Fruit fly (Drosophila melanogaster) whole organism, wandering third instar larva: ENCODE data around the gene nmo.

Experiments used
- Abd-B ChIP-seq: fragments of >200 bp; optimal IDR thresholded peaks from 2 replicates; lab custom pipeline; 2017; ENCODE audit warnings: missing biosample characterization, missing genetic modification characterization
- CG32264 ChIP-seq: fragments of 200-800 bp; sonication (Bioruptor generic); optimal IDR thresholded peaks from 2 replicates; lab custom pipeline; 2016; ENCODE audit warnings: missing biosample characterization, missing genetic modification characterization
- CG9705 ChIP-seq: fragments of 200-800 bp; sonication (Bioruptor generic); optimal IDR thresholded peaks from 2 replicates; lab custom pipeline; 2018; ENCODE audit warnings: missing biosample characterization, mild to moderate bottlenecking, missing genetic modification characterization
- CrebA ChIP-seq: fragments of 200-800 bp; sonication (Bioruptor generic); optimal IDR thresholded peaks from 2 replicates; lab custom pipeline; 2016; ENCODE audit warnings: missing biosample characterization, mild to moderate bottlenecking, missing genetic modification characterization, borderline replicate concordance
- Dfd ChIP-seq: fragments of >200 bp; optimal IDR thresholded peaks from 2 replicates; lab custom pipeline; 2017; ENCODE audit warnings: missing biosample characterization, missing genetic modification characterization
- Dif ChIP-seq: fragments of 200-275, 200-300 bp; sonication (Bioruptor generic); optimal IDR thresholded peaks from 2 replicates; lab custom pipeline; 2018; ENCODE audit warnings: missing biosample characterization, missing genetic modification characterization; ENCODE audit not compliant: partially characterized antibody
- GATAd ChIP-seq: sonication (Bioruptor generic); optimal IDR thresholded peaks from 2 replicates; lab custom pipeline; 2016; ENCODE audit warnings: missing biosample characterization, missing genetic modification characterization
- HLH106 ChIP-seq: fragments of 200-800 bp; optimal IDR thresholded peaks from 3 replicates; lab custom pipeline; 2019; ENCODE audit warnings: missing biosample characterization, mild to moderate bottlenecking, missing genetic modification characterization, moderate library complexity
- Hnf4 ChIP-seq: fragments of 200-800 bp; sonication (Bioruptor generic); optimal IDR thresholded peaks from 2 replicates; lab custom pipeline; 2016; ENCODE audit warnings: missing biosample characterization, mild to moderate bottlenecking, missing genetic modification characterization
- Hr78 ChIP-seq: fragments of >200 bp; optimal IDR thresholded peaks from 2 replicates; lab custom pipeline; 2017; ENCODE audit warnings: missing biosample characterization, missing genetic modification characterization
- Hr83 ChIP-seq: fragments of 200-300 bp; sonication (Bioruptor generic); optimal IDR thresholded peaks from 2 replicates; lab custom pipeline; 2016; ENCODE audit warnings: missing biosample characterization, mild to moderate bottlenecking, missing genetic modification characterization, moderate library complexity; ENCODE audit not compliant: poor library complexity, severe bottlenecking
- Jra ChIP-seq: sonication (Bioruptor generic); optimal IDR thresholded peaks from 2 replicates; lab custom pipeline; 2016; ENCODE audit warnings: missing biosample characterization, missing genetic modification characterization
- Mio ChIP-seq: sonication (Bioruptor generic); optimal IDR thresholded peaks from 2 replicates; lab custom pipeline; 2016; ENCODE audit warnings: missing biosample characterization, missing genetic modification characterization
- Myc ChIP-seq: fragments of >200 bp; optimal IDR thresholded peaks from 2 replicates; lab custom pipeline; 2017
- N ChIP-seq: fragments of >200 bp; optimal IDR thresholded peaks from 2 replicates; lab custom pipeline; 2018; ENCODE audit warnings: missing biosample characterization, missing external identifiers, missing genetic modification characterization
- OdsH ChIP-seq: fragments of 200-800 bp; sonication (Bioruptor generic); optimal IDR thresholded peaks from 2 replicates; lab custom pipeline; 2016; ENCODE audit warnings: missing biosample characterization, mild to moderate bottlenecking, missing genetic modification characterization
- Rel ChIP-seq, 2 experiments: fragments of 200-800 bp; sonication (Bioruptor generic) in 1 of 2; optimal IDR thresholded peaks; 2 replicates in 1 of 2; 3 replicates in 1 of 2; lab custom pipeline; 2016 to 2019; ENCODE audit warnings: mild to moderate bottlenecking in 2 of 2, missing biosample characterization in 2 of 2, missing genetic modification characterization in 2 of 2, moderate library complexity in 1 of 2
- Sp1 ChIP-seq: fragments of 200-800 bp; sonication (Bioruptor generic); optimal IDR thresholded peaks from 3 replicates; lab custom pipeline; 2019; ENCODE audit warnings: missing biosample characterization, mild to moderate bottlenecking, missing genetic modification characterization, moderate library complexity
- Vsx2 ChIP-seq: fragments of 200-300, 225-300 bp; sonication (Bioruptor generic); optimal IDR thresholded peaks from 2 replicates; lab custom pipeline; 2018; ENCODE audit warnings: missing biosample characterization, missing genetic modification characterization; ENCODE audit not compliant: partially characterized antibody
- br ChIP-seq: fragments of 200-800 bp; sonication (Bioruptor generic); optimal IDR thresholded peaks from 2 replicates; lab custom pipeline; 2016; ENCODE audit warnings: missing biosample characterization, missing genetic modification characterization
- brk ChIP-seq: fragments of 200-800 bp; sonication (Bioruptor generic); optimal IDR thresholded peaks from 2 replicates; lab custom pipeline; 2016; ENCODE audit warnings: missing biosample characterization, mild to moderate bottlenecking, missing genetic modification characterization
- dl ChIP-seq, 2 experiments: fragments of 175-275, 200-275 bp in 1 of 2; fragments of 200-275 bp in 1 of 2; sonication (Bioruptor generic); optimal IDR thresholded peaks; lab custom pipeline; 2018; ENCODE audit warnings: mild to moderate bottlenecking in 2 of 2, missing biosample characterization in 2 of 2, missing genetic modification characterization in 2 of 2, moderate library complexity in 2 of 2; ENCODE audit not compliant: partially characterized antibody in 2 of 2, insufficient read depth in 1 of 2
- dmrt93B ChIP-seq: fragments of 200-800 bp; sonication (Bioruptor generic); optimal IDR thresholded peaks from 2 replicates; lab custom pipeline; 2018; ENCODE audit warnings: missing biosample characterization, mild to moderate bottlenecking, missing genetic modification characterization
- dsf ChIP-seq: sonication (Bioruptor generic); optimal IDR thresholded peaks from 2 replicates; lab custom pipeline; 2016; ENCODE audit warnings: missing biosample characterization, missing genetic modification characterization, borderline replicate concordance
- ey ChIP-seq: fragments of 200-800 bp; sonication (Bioruptor generic); optimal IDR thresholded peaks from 2 replicates; lab custom pipeline; 2016; ENCODE audit warnings: missing biosample characterization, missing genetic modification characterization
- foxo ChIP-seq, 2 experiments: fragments of 200-800 bp; sonication (Bioruptor generic); optimal IDR thresholded peaks; 2 replicates in 1 of 2; 3 replicates in 1 of 2; lab custom pipeline; 2016 to 2017; ENCODE audit warnings: missing biosample characterization in 2 of 2, missing genetic modification characterization in 2 of 2
- fru ChIP-seq: fragments of 200-800 bp; sonication (Bioruptor generic); optimal IDR thresholded peaks from 3 replicates; lab custom pipeline; 2016; ENCODE audit warnings: missing biosample characterization, mild to moderate bottlenecking, missing genetic modification characterization
- h ChIP-seq: fragments of 200-800 bp; sonication (Bioruptor generic); optimal IDR thresholded peaks from 3 replicates; lab custom pipeline; 2016; ENCODE audit warnings: missing biosample characterization, mild to moderate bottlenecking, missing genetic modification characterization
- jim ChIP-seq: fragments of 175-275, 200-325 bp; sonication (Bioruptor generic); optimal IDR thresholded peaks from 2 replicates; lab custom pipeline; 2016; ENCODE audit warnings: missing biosample characterization, mild to moderate bottlenecking, missing genetic modification characterization
- lola ChIP-seq: fragments of >200 bp; optimal IDR thresholded peaks from 2 replicates; lab custom pipeline; 2017; ENCODE audit warnings: missing biosample characterization, missing genetic modification characterization
- pan ChIP-seq: fragments of >200 bp; optimal IDR thresholded peaks from 2 replicates; lab custom pipeline; 2017
- psq ChIP-seq: fragments of 200-800 bp; sonication (Bioruptor generic); optimal IDR thresholded peaks from 3 replicates; lab custom pipeline; 2017; ENCODE audit warnings: missing biosample characterization, mild to moderate bottlenecking, missing genetic modification characterization, moderate library complexity
- rgr ChIP-seq: fragments of 200-800 bp; sonication (Bioruptor generic); optimal IDR thresholded peaks from 3 replicates; lab custom pipeline; 2016; ENCODE audit warnings: missing biosample characterization, mild to moderate bottlenecking, missing genetic modification characterization
- sage ChIP-seq: fragments of 200-800 bp; sonication (Bioruptor generic); optimal IDR thresholded peaks from 2 replicates; lab custom pipeline; 2016; ENCODE audit warnings: missing biosample characterization, mild to moderate bottlenecking, missing genetic modification characterization
- sv ChIP-seq: fragments of 200-800 bp; sonication (Bioruptor generic); optimal IDR thresholded peaks from 3 replicates; lab custom pipeline; 2016; ENCODE audit warnings: missing biosample characterization, missing genetic modification characterization
- tai ChIP-seq: sonication (Bioruptor generic); optimal IDR thresholded peaks from 2 replicates; lab custom pipeline; 2016; ENCODE audit warnings: missing biosample characterization, missing genetic modification characterization
- usp ChIP-seq: fragments of >200 bp; optimal IDR thresholded peaks from 2 replicates; lab custom pipeline; 2017; ENCODE audit warnings: missing biosample characterization, missing genetic modification characterization
- woc ChIP-seq: sonication (Bioruptor generic); optimal IDR thresholded peaks from 2 replicates; lab custom pipeline; 2016; ENCODE audit warnings: missing biosample characterization, mild to moderate bottlenecking, missing genetic modification characterization

Gene nmo

DNA sequence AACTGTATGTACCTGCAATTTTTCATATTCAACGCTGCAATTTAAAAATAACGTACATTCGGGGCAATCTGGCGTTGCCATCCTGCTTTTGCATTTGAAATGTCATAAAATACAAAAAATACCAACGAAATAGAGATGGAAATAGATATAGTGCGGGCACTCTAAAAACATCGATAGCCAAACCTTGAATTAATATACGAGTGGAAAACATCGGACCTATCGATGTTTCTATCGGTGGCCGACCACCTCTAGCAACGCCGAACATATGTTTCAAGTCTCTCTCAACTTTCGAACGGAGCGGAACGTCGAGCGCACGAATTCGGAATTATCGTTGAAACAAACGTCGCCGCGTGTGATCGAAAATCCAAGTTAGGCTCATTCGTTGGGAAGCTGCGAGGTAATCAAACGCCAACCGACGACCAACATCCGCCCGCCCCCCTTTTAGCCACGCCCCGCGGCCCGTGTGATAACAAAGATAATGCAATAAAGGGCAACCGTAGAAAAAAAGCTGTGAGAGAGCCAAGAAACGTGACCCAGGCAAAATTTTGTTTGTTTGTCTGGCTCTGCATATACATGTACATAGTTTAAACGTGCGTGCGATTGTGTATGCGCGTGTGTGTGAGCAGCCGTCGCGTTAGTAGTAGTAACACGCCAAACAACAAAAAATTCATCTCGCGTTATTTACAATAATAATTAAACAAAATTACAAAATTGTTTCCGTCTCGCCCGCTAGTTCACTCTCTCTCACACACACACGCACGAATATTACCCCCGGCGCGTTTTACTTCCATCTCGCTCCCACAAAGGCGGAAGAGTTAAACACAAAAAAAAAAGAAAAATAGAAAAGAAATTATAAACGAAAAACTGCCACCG lies at the start of gene nmo:
nmo (plus strand) TSS at position 270 of the 873 bp plus-strand sequence.
- no peak for TF ChIP-seq Vsx2
- TF ChIP-seq dl (GFP tag; optimal IDR thresholded peaks at IDR 0.05; lab: Kevin White, UChicago; ENCODE audit: insufficient read depth in 1 of 2, partially characterized antibody in 2 of 2) = no peak
- no peak for TF ChIP-seq usp (GFP tag; lab: Kevin White, UChicago)
- no peak for TF ChIP-seq tai (GFP tag; lab: Kevin White, UChicago)
- peak; percentile 26 for TF ChIP-seq jim (GFP tag; lab: Kevin White, UChicago)
- no peak for TF ChIP-seq lola
- TF ChIP-seq Jra (GFP tag; lab: Kevin White, UChicago) = no peak
- TF ChIP-seq HLH106 (tag; lab: Kevin White, UChicago) = no peak
- TF ChIP-seq Rel (GFP tag; optimal IDR thresholded peaks at IDR 0.05; lab: Kevin White, UChicago) = no peak
- no peak for TF ChIP-seq Rel (tag; optimal IDR thresholded peaks at IDR 0.05; lab: Kevin White, UChicago)
- no peak for TF ChIP-seq Myc (lab: Kevin White, UChicago)
- TF ChIP-seq foxo (GFP tag; optimal IDR thresholded peaks at IDR 0.05; lab: Kevin White, UChicago) = peak in 1 of 2 experiments; percentile 21
- no peak for TF ChIP-seq sv (GFP tag; lab: Kevin White, UChicago)
- TF ChIP-seq psq (GFP tag; lab: Kevin White, UChicago) = no peak
- TF ChIP-seq sage (GFP tag; lab: Kevin White, UChicago) = no peak
- TF ChIP-seq CG9705 (GFP tag; lab: Kevin White, UChicago) = peak; percentile 16
- no peak for TF ChIP-seq CG32264 (GFP tag; lab: Kevin White, UChicago)
- TF ChIP-seq Dfd (GFP tag; lab: Kevin White, UChicago) = no peak
- no peak for TF ChIP-seq N (GFP tag; lab: Kevin White, UChicago)
- no peak for TF ChIP-seq Hr78 (GFP tag; lab: Kevin White, UChicago)
- peak; percentile 27 for TF ChIP-seq rgr (GFP tag; lab: Kevin White, UChicago)
- TF ChIP-seq GATAd (GFP tag; lab: Kevin White, UChicago) = no peak
- peak; percentile 51 for TF ChIP-seq h
- no peak for TF ChIP-seq Dif (GFP tag; lab: Kevin White, UChicago)
- no peak for TF ChIP-seq dsf (GFP tag; lab: Kevin White, UChicago)
- no peak for TF ChIP-seq br (GFP tag; lab: Kevin White, UChicago)
- TF ChIP-seq Hnf4 = peak; percentile 36
- no peak for TF ChIP-seq ey (GFP tag; lab: Kevin White, UChicago)
- no peak for TF ChIP-seq woc (GFP tag; lab: Kevin White, UChicago)
- peak; percentile 13 for TF ChIP-seq OdsH
- TF ChIP-seq dmrt93B (GFP tag; lab: Kevin White, UChicago) = no peak
- no peak for TF ChIP-seq Abd-B (GFP tag; lab: Kevin White, UChicago)
- no peak for TF ChIP-seq CrebA (GFP tag; lab: Kevin White, UChicago)
- TF ChIP-seq brk (GFP tag; lab: Kevin White, UChicago) = no peak
- peak; percentile 92 for TF ChIP-seq Hr83 (GFP tag; lab: Kevin White, UChicago)
- TF ChIP-seq fru (GFP tag; lab: Kevin White, UChicago) = peak; percentile 9
- TF ChIP-seq pan (lab: Kevin White, UChicago) = no peak
- TF ChIP-seq Mio = no peak
- TF ChIP-seq Sp1 (GFP tag; lab: Kevin White, UChicago) = peak; percentile 41
- TF ChIP-seq, all 38 proteins: peak for 10

DNA sequence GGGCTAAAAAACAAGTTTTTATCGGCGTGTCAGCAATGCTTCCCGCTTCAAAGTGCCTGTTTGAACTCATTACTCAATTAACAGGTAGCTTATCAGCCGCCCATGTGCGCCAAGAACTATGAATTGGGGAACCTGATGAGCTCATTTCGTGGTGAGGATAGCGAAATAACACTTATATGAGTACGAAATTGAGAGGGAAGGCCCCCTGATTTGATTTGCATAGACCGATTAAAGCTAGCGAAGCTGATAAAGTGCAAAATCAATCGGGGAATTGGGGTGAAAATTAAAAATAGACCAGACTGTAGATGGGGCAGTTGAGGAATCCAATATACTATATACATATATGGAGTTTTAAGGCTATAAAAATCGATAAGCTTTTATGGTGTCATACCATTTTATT lies 44.6 kb upstream of the nmo start:
- no peak for TF ChIP-seq Abd-B (GFP tag; lab: Kevin White, UChicago)
- TF ChIP-seq Rel (GFP tag; optimal IDR thresholded peaks at IDR 0.05; lab: Kevin White, UChicago) = no peak
- TF ChIP-seq Rel (tag; optimal IDR thresholded peaks at IDR 0.05; lab: Kevin White, UChicago) = peak; percentile 61
- TF ChIP-seq, all 38 proteins: peak for 1
